Fruit fly (Drosophila melanogaster): Measurements from ENCODE around the gene OtopLa.

The OtopLa gene

DNA sequence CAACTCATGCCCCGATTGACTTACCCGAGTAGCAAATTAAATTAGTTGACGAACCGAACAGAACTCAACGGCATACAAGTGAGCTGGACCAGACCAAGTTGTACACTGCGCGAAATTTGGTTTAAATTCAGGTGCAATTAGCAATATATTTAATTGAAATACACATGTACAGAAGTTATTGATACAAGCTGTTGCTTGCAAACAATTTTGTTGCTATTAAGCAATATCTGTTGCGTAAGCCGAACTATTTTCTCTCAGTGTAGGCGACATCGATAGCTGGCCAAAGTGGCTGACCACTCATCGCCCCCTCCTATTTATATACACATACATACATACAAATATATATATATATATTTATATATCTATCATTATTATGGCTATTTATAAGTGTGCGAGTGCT, 44.1 kb downstream of the OtopLa start (continued):
- TF ChIP-seq Antp (GFP tag; optimal IDR thresholded peaks at IDR 0.05) (no peak), otp (GFP tag; IDR thresholded peaks at IDR 0.05) (no peak), Hey (tag; optimal IDR thresholded peaks at IDR 0.05) (no peak), CG15514 (GFP tag; optimal IDR thresholded peaks at IDR 0.05) (peak; percentile 15), Rfx (GFP tag; IDR thresholded peaks at IDR 0.05) (peak; percentile 63), sd (tag; optimal IDR thresholded peaks at IDR 0.05) (no peak), Fer3 (tag; optimal IDR thresholded peaks at IDR 0.05) (peak; percentile 14), CG18011 (GFP tag; optimal IDR thresholded peaks at IDR 0.05) (no peak), CG17829 (tag; optimal IDR thresholded peaks at IDR 0.05) (peak; percentile 53), sc (optimal IDR thresholded peaks at IDR 0.05) (no peak), sc (GFP tag; optimal IDR thresholded peaks at IDR 0.05) (no peak), Dfd (GFP tag; optimal IDR thresholded peaks at IDR 0.05) (no peak), caup (GFP tag; optimal IDR thresholded peaks at IDR 0.05; ENCODE audit: severe bottlenecking) (peak; percentile 21), hbn (GFP tag; IDR thresholded peaks at IDR 0.05; ENCODE audit: partially characterized antibody) (no peak), CG31365 (tag; optimal IDR thresholded peaks at IDR 0.05) (no peak), shn (GFP tag; optimal IDR thresholded peaks at IDR 0.05) (no peak), CG12391 (tag; optimal IDR thresholded peaks at IDR 0.05) (peak; percentile 35), CG9876 (GFP tag; optimal IDR thresholded peaks at IDR 0.05) (no peak), CG7928 (GFP tag; optimal IDR thresholded peaks at IDR 0.05) (no peak), CG4617 (GFP tag; optimal IDR thresholded peaks at IDR 0.05; ENCODE audit: borderline replicate concordance) (no peak), CG2678 (tag; optimal IDR thresholded peaks at IDR 0.05) (no peak), Dbx (GFP tag; IDR thresholded peaks at IDR 0.05) (no peak), CG4707 (GFP tag; optimal IDR thresholded peaks at IDR 0.05) (no peak), CG11456 (GFP tag; IDR thresholded peaks at IDR 0.05) (peak; percentile 69; the same call in 2 of the 3 replicates), Elba2 (GFP tag; optimal IDR thresholded peaks at IDR 0.05) (no peak), CG2116 (GFP tag; optimal IDR thresholded peaks at IDR 0.05) (no peak), CG2712 (tag; optimal IDR thresholded peaks at IDR 0.05) (peak; percentile 58), CG8290 (GFP tag; optimal IDR thresholded peaks at IDR 0.05) (no peak), CG8290 (tag; optimal IDR thresholded peaks at IDR 0.05) (peak in 1 of 2 experiments; percentile 67), ttk (GFP tag; IDR thresholded peaks at IDR 0.05) (peak; percentile 31; the same call in 1 of the 2 replicates), nau (GFP tag; optimal IDR thresholded peaks at IDR 0.05) (no peak), peb (GFP tag; IDR thresholded peaks at IDR 0.05) (no peak), CG1233 (GFP tag; optimal IDR thresholded peaks at IDR 0.05) (peak; percentile 31), MESR4 (GFP tag; optimal IDR thresholded peaks at IDR 0.05) (no peak), Meics (GFP tag; optimal IDR thresholded peaks at IDR 0.05) (peak; percentile 31), hkb (optimal IDR thresholded peaks at IDR 0.05) (no peak), hkb (GFP tag; IDR thresholded peaks at IDR 0.05) (0 out of 2 replicates have a peak, but pooled peaks have one; percentile 32), CG9817 (tag; optimal IDR thresholded peaks at IDR 0.05) (peak; percentile 33), en (GFP tag; optimal IDR thresholded peaks at IDR 0.05) (no peak), CG8924 (tag; optimal IDR thresholded peaks at IDR 0.05) (peak; percentile 41), CG10543 (GFP tag; optimal IDR thresholded peaks at IDR 0.05) (no peak), CG9437 (GFP tag; optimal IDR thresholded peaks at IDR 0.05) (peak; percentile 1), CG3726 (GFP tag; IDR thresholded peaks at IDR 0.05) (no peak), tup (GFP tag; optimal IDR thresholded peaks at IDR 0.05) (no peak), CG17612 (GFP tag; IDR thresholded peaks at IDR 0.05) (no peak), CG9932 (GFP tag; IDR thresholded peaks at IDR 0.05) (peak; percentile 42), CG12769 (tag; optimal IDR thresholded peaks at IDR 0.05) (no peak), CG34422 (GFP tag; IDR thresholded peaks at IDR 0.05) (0 out of 3 replicates have a peak, but pooled peaks have one; percentile 38), CG1603 (tag; optimal IDR thresholded peaks at IDR 0.05) (peak; percentile 74), CG18476 (GFP tag; optimal IDR thresholded peaks at IDR 0.05) (no peak), CG4730 (GFP tag; IDR thresholded peaks at IDR 0.05) (peak; percentile 28; the same call in 1 of the 2 replicates)
